Worm (Caenorhabditis elegans): ENCODE results near the gene bath-20.

Gene bath-20

ce11 chrII:2042447-2042846 is at the start of gene bath-20:
Gene bath-20 (minus strand): TSS chrII:2042547.
- TF ChIP-seq klf-2 (GFP tag; conservative IDR thresholded peaks at IDR 0.05), result no peak
- no peak for TF ChIP-seq ztf-23 (GFP tag; IDR thresholded peaks at IDR 0.05)
- no peak for TF ChIP-seq flt-1 (GFP tag; IDR thresholded peaks at IDR 0.05)
- TF ChIP-seq tab-1 (GFP tag; IDR thresholded peaks at IDR 0.05), result no peak
- no peak for TF ChIP-seq ztf-29 (GFP tag; IDR thresholded peaks at IDR 0.05)
- TF ChIP-seq T22C8.4 (GFP tag; IDR thresholded peaks at IDR 0.05), result no peak
- no peak for TF ChIP-seq ref-1 (GFP tag; conservative IDR thresholded peaks at IDR 0.05)
- no peak for TF ChIP-seq cog-1 (tag; optimal IDR thresholded peaks at IDR 0.05)
- TF ChIP-seq med-1 (GFP tag; optimal IDR thresholded peaks at IDR 0.05; ENCODE audit: insufficient read depth), result no peak

ce11 chrII:2091972-2092371 is 49.6 kb upstream of the bath-20 start, which contains the start of gene T16A1.10:
Gene T16A1.10 (minus strand): TSS chrII:2092094.
- TF ChIP-seq ztf-29 (GFP tag; IDR thresholded peaks at IDR 0.05), result no peak
- TF ChIP-seq flt-1 (GFP tag; IDR thresholded peaks at IDR 0.05), result peak; percentile 50; the same call in 1 of the 2 replicates

- TF ChIP-seq ztf-23 (GFP tag; IDR thresholded peaks at IDR 0.05) (no peak), klf-2 (GFP tag; conservative IDR thresholded peaks at IDR 0.05) (no peak), T22C8.4 (GFP tag; IDR thresholded peaks at IDR 0.05) (no peak), tab-1 (GFP tag; IDR thresholded peaks at IDR 0.05) (no peak), med-1 (GFP tag; optimal IDR thresholded peaks at IDR 0.05; ENCODE audit: insufficient read depth) (no peak), cog-1 (tag; optimal IDR thresholded peaks at IDR 0.05) (no peak), flt-1 (GFP tag; IDR thresholded peaks at IDR 0.05) (no peak), ztf-29 (GFP tag; IDR thresholded peaks at IDR 0.05) (no peak), ref-1 (GFP tag; conservative IDR thresholded peaks at IDR 0.05) (no peak)
Measured at ce11 chrII:2090605-2091004, 48.3 kb upstream of the bath-20 start, which contains the start of gene trpl-5. Gene trpl-5 (minus strand): TSS chrII:2090636.

- TF ChIP-seq cog-1 (tag; optimal IDR thresholded peaks at IDR 0.05) (no peak), T22C8.4 (GFP tag; IDR thresholded peaks at IDR 0.05) (no peak), flt-1 (GFP tag; IDR thresholded peaks at IDR 0.05) (no peak), ztf-29 (GFP tag; IDR thresholded peaks at IDR 0.05) (no peak)
Measured at ce11 chrII:2087206-2087605, 44.9 kb upstream of the bath-20 start.

DNA sequence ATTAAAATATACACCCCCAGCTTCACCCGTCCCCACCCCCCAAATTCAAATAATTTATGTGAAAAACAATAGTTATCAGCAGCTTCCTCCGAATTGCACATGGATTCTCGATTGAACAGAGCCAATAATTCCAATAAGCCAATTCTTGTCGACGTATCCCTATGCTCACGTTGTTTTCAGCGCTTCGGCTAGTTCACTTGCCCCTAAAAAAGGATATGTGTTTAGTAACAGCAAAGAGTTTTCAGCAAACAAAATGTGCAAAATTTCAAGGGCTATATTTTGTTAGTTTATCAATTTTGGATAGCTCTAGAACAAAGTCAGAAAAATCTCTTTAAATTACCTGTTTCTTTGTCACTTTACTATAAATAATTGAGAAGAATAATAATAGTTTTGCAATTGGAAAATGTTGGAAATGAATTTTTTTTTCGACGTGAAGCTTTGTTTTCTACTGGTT is 41.4 kb upstream of the bath-20 start, which contains the start of the genes T16A1.5 and fbxc-49:
TSS of gene T16A1.5 (minus strand) at position 101 of the 454 bp plus-strand sequence.
TSS of gene fbxc-49 (plus strand) at position 404 of the 454 bp plus-strand sequence.
- TF ChIP-seq T22C8.4 (GFP tag; IDR thresholded peaks at IDR 0.05), result no peak
- TF ChIP-seq ztf-29 (GFP tag; IDR thresholded peaks at IDR 0.05), result no peak
- no peak for TF ChIP-seq ztf-23 (GFP tag; IDR thresholded peaks at IDR 0.05)
- TF ChIP-seq ref-1 (GFP tag; conservative IDR thresholded peaks at IDR 0.05), result no peak
- TF ChIP-seq cog-1 (tag; optimal IDR thresholded peaks at IDR 0.05), result no peak
- TF ChIP-seq tab-1 (GFP tag; IDR thresholded peaks at IDR 0.05), result no peak
- no peak for TF ChIP-seq klf-2 (GFP tag; conservative IDR thresholded peaks at IDR 0.05)
- TF ChIP-seq flt-1 (GFP tag; IDR thresholded peaks at IDR 0.05), result no peak
- TF ChIP-seq med-1 (GFP tag; optimal IDR thresholded peaks at IDR 0.05; ENCODE audit: insufficient read depth), result no peak

DNA sequence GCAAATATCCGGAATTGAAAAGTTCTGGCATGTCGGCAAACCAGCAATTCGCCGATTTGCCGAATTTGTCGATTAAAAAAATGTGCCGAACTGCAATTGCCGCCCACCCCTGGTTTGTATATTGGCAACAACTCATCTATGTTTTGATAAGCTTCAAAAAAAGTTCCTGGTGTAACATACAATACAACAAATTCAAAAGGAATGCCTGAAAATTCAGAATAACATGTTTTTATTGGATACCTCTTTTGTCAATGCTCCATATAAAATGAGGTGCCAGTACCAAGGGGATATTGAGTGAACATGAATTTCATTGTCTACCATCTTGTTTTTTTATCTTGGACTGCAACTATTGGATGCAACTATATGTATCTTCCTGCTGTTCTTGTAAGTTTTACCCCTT is 38.9 kb upstream of the bath-20 start, which contains the start of gene T16A1.4:
TSS of gene T16A1.4 (plus strand) at position 301 of the 400 bp plus-strand sequence.
- TF ChIP-seq T22C8.4 (GFP tag; IDR thresholded peaks at IDR 0.05) (no peak), flt-1 (GFP tag; IDR thresholded peaks at IDR 0.05) (no peak)

- TF ChIP-seq klf-2 (GFP tag; conservative IDR thresholded peaks at IDR 0.05) (no peak), cog-1 (tag; optimal IDR thresholded peaks at IDR 0.05) (no peak), T22C8.4 (GFP tag; IDR thresholded peaks at IDR 0.05) (no peak)
Measured at ce11 chrII:2080425-2080824, 38.1 kb upstream of the bath-20 start, which contains the start of gene F07E5.9. Gene F07E5.9 (minus strand): TSS chrII:2080525.

DNA sequence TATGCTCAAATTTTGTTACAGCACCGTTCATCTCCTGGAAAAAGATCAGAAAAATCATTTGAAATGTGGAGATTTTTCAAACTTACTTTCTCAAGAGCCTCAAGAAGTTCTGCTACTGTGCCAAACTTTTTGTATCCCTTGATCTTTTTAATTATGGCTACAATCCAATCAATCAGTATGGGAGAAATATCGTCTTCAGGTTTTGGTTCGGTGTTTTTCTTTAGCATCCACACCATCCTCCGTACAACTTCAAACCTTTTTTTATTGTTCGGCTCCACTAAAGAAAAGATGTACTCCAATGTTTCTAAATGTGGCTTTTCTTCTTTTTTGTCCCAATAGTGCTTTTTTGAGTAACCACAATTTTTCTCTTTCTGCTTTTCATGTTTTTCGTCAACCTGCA is 34.1 kb upstream of the bath-20 start:
- TF ChIP-seq ztf-23 (GFP tag; IDR thresholded peaks at IDR 0.05), result no peak
- TF ChIP-seq T22C8.4 (GFP tag; IDR thresholded peaks at IDR 0.05), result no peak
- TF ChIP-seq klf-2 (GFP tag; conservative IDR thresholded peaks at IDR 0.05), result no peak
- TF ChIP-seq cog-1 (tag; optimal IDR thresholded peaks at IDR 0.05), result no peak
- no peak for TF ChIP-seq ref-1 (GFP tag; conservative IDR thresholded peaks at IDR 0.05)
- TF ChIP-seq med-1 (GFP tag; optimal IDR thresholded peaks at IDR 0.05; ENCODE audit: insufficient read depth), result no peak
- TF ChIP-seq ztf-29 (GFP tag; IDR thresholded peaks at IDR 0.05), result no peak
- no peak for TF ChIP-seq tab-1 (GFP tag; IDR thresholded peaks at IDR 0.05)
- TF ChIP-seq flt-1 (GFP tag; IDR thresholded peaks at IDR 0.05), result no peak

ce11 chrII:2075513-2075912 is 33.2 kb upstream of the bath-20 start, which contains the start of gene F07E5.8:
Gene F07E5.8 (minus strand): TSS chrII:2075613.
- no peak for TF ChIP-seq ztf-29 (GFP tag; IDR thresholded peaks at IDR 0.05)
- no peak for TF ChIP-seq T22C8.4 (GFP tag; IDR thresholded peaks at IDR 0.05)
- TF ChIP-seq klf-2 (GFP tag; conservative IDR thresholded peaks at IDR 0.05), result no peak
- no peak for TF ChIP-seq cog-1 (tag; optimal IDR thresholded peaks at IDR 0.05)
- no peak for TF ChIP-seq tab-1 (GFP tag; IDR thresholded peaks at IDR 0.05)
- TF ChIP-seq flt-1 (GFP tag; IDR thresholded peaks at IDR 0.05), result no peak
- no peak for TF ChIP-seq med-1 (GFP tag; optimal IDR thresholded peaks at IDR 0.05; ENCODE audit: insufficient read depth)
- TF ChIP-seq ztf-23 (GFP tag; IDR thresholded peaks at IDR 0.05), result no peak

ce11 chrII:2071429-2071828 is 29.1 kb upstream of the bath-20 start, which contains the start of gene F07E5.7:
Gene F07E5.7 (minus strand): TSS chrII:2071529.
- no peak for TF ChIP-seq tab-1 (GFP tag; IDR thresholded peaks at IDR 0.05)
- TF ChIP-seq ref-1 (GFP tag; conservative IDR thresholded peaks at IDR 0.05), result no peak
- no peak for TF ChIP-seq cog-1 (tag; optimal IDR thresholded peaks at IDR 0.05)
